Worm (Caenorhabditis elegans) whole organism, L4 larva: ENCODE results near the gene mut-7.

Experiments
- D1046.2 ChIP-seq: fragments of 200-800 bp; sonication (Bioruptor generic); IDR thresholded peaks from 2 replicates; pipeline ENCODE4 v1.3.6; 2022; ENCODE audit warnings: missing genetic modification characterization, missing compliant biosample characterization
- F10B5.3 ChIP-seq: sonication (generic microtip); optimal IDR thresholded peaks from 2 replicates; lab custom pipeline; 2016; ENCODE audit warnings: mild to moderate bottlenecking, missing genetic modification characterization, missing compliant biosample characterization
- F37D6.2 ChIP-seq: sonication (generic microtip); optimal IDR thresholded peaks from 2 replicates; lab custom pipeline; 2016; ENCODE audit warnings: mild to moderate bottlenecking, missing genetic modification characterization, missing compliant biosample characterization
- F44E2.7 ChIP-seq: fragments of 200-800 bp; sonication (Bioruptor generic); IDR thresholded peaks from 2 replicates; pipeline ENCODE4 v2.1.2; 2022; ENCODE audit warnings: missing genetic modification characterization, missing compliant biosample characterization
- Y48G9A.11 ChIP-seq: fragments of 200-800 bp; sonication (Bioruptor generic); IDR thresholded peaks from 2 replicates; pipeline ENCODE4 v1.3.6; 2022; ENCODE audit warnings: missing genetic modification reagents, missing genetic modification characterization, missing compliant biosample characterization
- aha-1 ChIP-seq: fragments of 150-350 bp; peaks from one replicate; lab custom pipeline; 2014; ENCODE audit warnings: missing biosample characterization, missing genetic modification characterization
- attf-4 ChIP-seq: sonication (generic microtip); optimal IDR thresholded peaks from 3 replicates; lab custom pipeline; 2017; ENCODE audit warnings: missing biosample characterization, missing genetic modification characterization
- ceh-20 ChIP-seq: fragments of 200-800 bp; sonication (Bioruptor generic); IDR thresholded peaks from 2 replicates; pipeline ENCODE4 v1.3.6; 2022; ENCODE audit warnings: missing genetic modification reagents, missing genetic modification characterization, missing compliant biosample characterization
- ceh-28 ChIP-seq: fragments of 150-350 bp; optimal IDR thresholded peaks from 2 replicates; lab custom pipeline; 2014; ENCODE audit warnings: missing biosample characterization, missing genetic modification reagents, missing genetic modification characterization
- ceh-44 ChIP-seq: fragments of 200-800 bp; sonication (Bioruptor generic); IDR thresholded peaks from 2 replicates; pipeline ENCODE4 v1.3.6; 2022; ENCODE audit warnings: missing genetic modification reagents, missing genetic modification characterization, missing compliant biosample characterization
- ceh-82 ChIP-seq: sonication (generic microtip); optimal IDR thresholded peaks from 2 replicates; lab custom pipeline; 2017; ENCODE audit warnings: missing biosample characterization, missing genetic modification characterization
- daf-12 ChIP-seq: fragments of 150-350 bp; optimal IDR thresholded peaks from 2 replicates; lab custom pipeline; 2014; ENCODE audit warnings: missing biosample characterization, missing genetic modification reagents, missing genetic modification characterization
- daf-16 ChIP-seq, 3 experiments: sonication (generic microtip); optimal IDR thresholded peaks; 2 replicates each; lab custom pipeline; 2016 to 2017; ENCODE audit warnings: missing genetic modification characterization in 3 of 3, missing genetic modification reagents in 3 of 3, mild to moderate bottlenecking in 2 of 3, missing compliant biosample characterization in 2 of 3, missing biosample characterization in 1 of 3, moderate library complexity in 1 of 3
- dmd-8 ChIP-seq: fragments of 200-800 bp; sonication (Bioruptor generic); IDR thresholded peaks from 2 replicates; pipeline ENCODE4 v1.3.6; 2022; ENCODE audit warnings: missing genetic modification characterization, missing compliant biosample characterization
- dmd-9 ChIP-seq: fragments of 200-800 bp; sonication (Bioruptor generic); IDR thresholded peaks from 2 replicates; pipeline ENCODE4 v1.3.6; 2022; ENCODE audit warnings: missing genetic modification reagents, missing genetic modification characterization, missing compliant biosample characterization
- dpl-1 ChIP-seq: fragments of 150-350 bp; optimal IDR thresholded peaks from 2 replicates; lab custom pipeline; 2014; ENCODE audit warnings: missing biosample characterization, missing genetic modification reagents, missing genetic modification characterization
- dve-1 ChIP-seq: sonication (generic microtip); optimal IDR thresholded peaks from 2 replicates; lab custom pipeline; 2017; ENCODE audit warnings: antibody characterized with exemption, mild to moderate bottlenecking, missing genetic modification characterization, missing compliant biosample characterization; ENCODE audit not compliant: insufficient read depth
- gei-8 ChIP-seq: fragments of 200-800 bp; sonication (Bioruptor generic); optimal IDR thresholded peaks from 2 replicates; lab custom pipeline; 2018; ENCODE audit warnings: mild to moderate bottlenecking, missing genetic modification characterization, missing compliant biosample characterization
- hlh-11 ChIP-seq: fragments of 200-800 bp; sonication (Bioruptor generic); optimal IDR thresholded peaks from 2 replicates; lab custom pipeline; 2018; ENCODE audit warnings: mild to moderate bottlenecking, missing genetic modification characterization, missing compliant biosample characterization
- jun-1 ChIP-seq: fragments of 150-350 bp; optimal IDR thresholded peaks from 2 replicates; lab custom pipeline; 2014; ENCODE audit warnings: missing biosample characterization, missing genetic modification reagents, missing genetic modification characterization
- lim-7 ChIP-seq: fragments of 200-800 bp; sonication (Bioruptor generic); IDR thresholded peaks from 2 replicates; pipeline ENCODE4 v1.3.6; 2022; ENCODE audit warnings: missing genetic modification characterization, missing compliant biosample characterization
- lin-13 ChIP-seq: fragments of 150-350 bp; optimal IDR thresholded peaks from 2 replicates; lab custom pipeline; 2014; ENCODE audit warnings: missing biosample characterization, missing genetic modification reagents, missing genetic modification characterization
- lin-39 ChIP-seq: fragments of 150-350 bp; optimal IDR thresholded peaks from 2 replicates; lab custom pipeline; 2014; ENCODE audit warnings: missing biosample characterization, missing genetic modification reagents, missing genetic modification characterization
- lir-3 ChIP-seq: sonication (generic microtip); optimal IDR thresholded peaks from 2 replicates; lab custom pipeline; 2016; ENCODE audit warnings: mild to moderate bottlenecking, missing genetic modification characterization, missing compliant biosample characterization
- lsy-2 ChIP-seq, 2 experiments: fragments of 150-350 bp in 1 of 2; sonication (generic microtip) in 1 of 2; optimal IDR thresholded peaks; 2 replicates each; lab custom pipeline; 2014 to 2017; ENCODE audit warnings: missing biosample characterization in 2 of 2, missing genetic modification characterization in 2 of 2
- mdl-1 ChIP-seq, 2 experiments: fragments of 150-350 bp in 1 of 2; sonication (generic microtip) in 1 of 2; optimal IDR thresholded peaks; 2 replicates each; lab custom pipeline; 2014 to 2017; ENCODE audit warnings: missing biosample characterization in 2 of 2, missing genetic modification characterization in 2 of 2
- mes-2 ChIP-seq: sonication (generic microtip); optimal IDR thresholded peaks from 2 replicates; lab custom pipeline; 2016; ENCODE audit warnings: missing genotype, mild to moderate bottlenecking, missing genetic modification characterization, missing compliant biosample characterization; ENCODE audit not compliant: poor library complexity, severe bottlenecking
- nhr-10 ChIP-seq: fragments of 150-350 bp; optimal IDR thresholded peaks from 2 replicates; lab custom pipeline; 2014; ENCODE audit warnings: missing biosample characterization, missing genetic modification characterization
- nhr-25 ChIP-seq: sonication (generic microtip); optimal IDR thresholded peaks from 2 replicates; lab custom pipeline; 2017; ENCODE audit warnings: missing genetic modification characterization, mild to moderate bottlenecking, missing compliant biosample characterization, antibody characterized with exemption, moderate library complexity, borderline replicate concordance; ENCODE audit not compliant: insufficient read depth
- nhr-42 ChIP-seq: fragments of 200-800 bp; sonication (Bioruptor generic); IDR thresholded peaks from 2 replicates; pipeline ENCODE4 v1.3.6; 2022; ENCODE audit warnings: missing genetic modification characterization, missing compliant biosample characterization
- nhr-6 ChIP-seq: fragments of 150-350 bp; optimal IDR thresholded peaks from 2 replicates; lab custom pipeline; 2014; ENCODE audit warnings: missing biosample characterization, missing genetic modification characterization
- nhr-76 ChIP-seq: fragments of 150-350 bp; optimal IDR thresholded peaks from 2 replicates; lab custom pipeline; 2014; ENCODE audit warnings: missing biosample characterization, missing genetic modification characterization
- nhr-77 ChIP-seq: fragments of 150-350 bp; optimal IDR thresholded peaks from 2 replicates; lab custom pipeline; 2014; ENCODE audit warnings: missing biosample characterization, missing genetic modification characterization
- pha-4 ChIP-seq, 2 experiments: fragments of 150-350 bp in 1 of 2; fragments of 200-800 bp in 1 of 2; sonication (Bioruptor generic) in 1 of 2; IDR thresholded peaks in 1 of 2; optimal IDR thresholded peaks in 1 of 2; 2 replicates each; pipeline versions ENCODE4 v1.3.6 to Lab custom; 2014 to 2022; ENCODE audit warnings: missing genetic modification characterization in 2 of 2, missing genetic modification reagents in 2 of 2, missing biosample characterization in 1 of 2, missing compliant biosample characterization in 1 of 2
- set-16 ChIP-seq: fragments of 200-800 bp; sonication (Bioruptor generic); IDR thresholded peaks from 2 replicates; pipeline ENCODE4 v1.3.6; 2022; ENCODE audit warnings: missing genetic modification reagents, missing genetic modification characterization, missing compliant biosample characterization
- snpc-1.2 ChIP-seq: fragments of 200-800 bp; sonication (Bioruptor generic); IDR thresholded peaks from 2 replicates; pipeline ENCODE4 v1.3.6; 2022; ENCODE audit warnings: missing genetic modification reagents, missing genetic modification characterization, missing compliant biosample characterization
- snpc-4 ChIP-seq: fragments of 150-350 bp; optimal IDR thresholded peaks from 2 replicates; lab custom pipeline; 2014; ENCODE audit warnings: missing biosample characterization, missing genetic modification characterization
- spr-1 ChIP-seq: sonication (generic microtip); optimal IDR thresholded peaks from 2 replicates; lab custom pipeline; 2016; ENCODE audit warnings: mild to moderate bottlenecking, missing genetic modification characterization, missing compliant biosample characterization
- tag-97 ChIP-seq: fragments of 200-800 bp; sonication (Bioruptor generic); IDR thresholded peaks from 2 replicates; pipeline ENCODE4 v1.3.6; 2022; ENCODE audit warnings: missing genetic modification characterization, missing compliant biosample characterization
- tra-1 ChIP-seq: fragments of 200-800 bp; sonication (Bioruptor generic); IDR thresholded peaks from 2 replicates; pipeline ENCODE4 v1.3.6; 2022; ENCODE audit warnings: missing genetic modification reagents, missing genetic modification characterization, missing compliant biosample characterization
- unc-130 ChIP-seq: sonication (generic microtip); optimal IDR thresholded peaks from 2 replicates; lab custom pipeline; 2016; ENCODE audit warnings: missing genetic modification reagents, missing genetic modification characterization, missing compliant biosample characterization
- unc-62 ChIP-seq, 3 experiments: fragments of 150-350 bp in 1 of 3; sonication (generic microtip); optimal IDR thresholded peaks in 2 of 3; peaks in 1 of 3; 1 replicate in 1 of 3; 2 replicates in 2 of 3; lab custom pipeline; 2014 to 2017; ENCODE audit warnings: missing biosample characterization in 3 of 3, missing genetic modification characterization in 3 of 3, missing genetic modification reagents in 3 of 3, missing genotype in 1 of 3
- vab-7 ChIP-seq: fragments of 200-800 bp; sonication (Bioruptor generic); IDR thresholded peaks from 2 replicates; pipeline ENCODE4 v1.3.6; 2022; ENCODE audit warnings: missing genetic modification reagents, missing genetic modification characterization, missing compliant biosample characterization
- zag-1 ChIP-seq: fragments of 150-350 bp; optimal IDR thresholded peaks from 2 replicates; lab custom pipeline; 2014; ENCODE audit warnings: missing biosample characterization, missing genetic modification characterization
- zip-11 ChIP-seq: fragments of 200-800 bp; sonication (Bioruptor generic); IDR thresholded peaks from 2 replicates; pipeline ENCODE4 v1.3.6; 2022; ENCODE audit warnings: missing genetic modification characterization, missing compliant biosample characterization
- ztf-11 ChIP-seq: fragments of 150-350 bp; optimal IDR thresholded peaks from 2 replicates; lab custom pipeline; 2014; ENCODE audit warnings: missing biosample characterization, missing genetic modification characterization
- ztf-7 ChIP-seq: fragments of 150-350 bp; optimal IDR thresholded peaks from 2 replicates; lab custom pipeline; 2014; ENCODE audit warnings: missing biosample characterization, missing genetic modification characterization

The mut-7 gene

ce11 chrIII:9526851-9527250 is 15.3 kb downstream of the mut-7 start, which contains the start of gene ZK1098.6:
Gene ZK1098.6, plus strand, starts transcription at chrIII:9527151.
- TF ChIP-seq lir-3 = no peak
- TF ChIP-seq lim-7 = no peak
- no peak for TF ChIP-seq unc-130 (GFP tag; lab: Kevin White, UChicago)

ce11 chrIII:9525252-9525651 is 16.9 kb downstream of the mut-7 start, which contains the start of gene trpp-3:
Gene trpp-3, plus strand, starts transcription at chrIII:9525552.
- no peak for TF ChIP-seq jun-1 (tag; lab: Kevin White, UChicago)
- TF ChIP-seq F10B5.3 (tag; lab: Kevin White, UChicago) = no peak
- no peak for TF ChIP-seq daf-12
- no peak for TF ChIP-seq zag-1 (tag; lab: Kevin White, UChicago)

DNA sequence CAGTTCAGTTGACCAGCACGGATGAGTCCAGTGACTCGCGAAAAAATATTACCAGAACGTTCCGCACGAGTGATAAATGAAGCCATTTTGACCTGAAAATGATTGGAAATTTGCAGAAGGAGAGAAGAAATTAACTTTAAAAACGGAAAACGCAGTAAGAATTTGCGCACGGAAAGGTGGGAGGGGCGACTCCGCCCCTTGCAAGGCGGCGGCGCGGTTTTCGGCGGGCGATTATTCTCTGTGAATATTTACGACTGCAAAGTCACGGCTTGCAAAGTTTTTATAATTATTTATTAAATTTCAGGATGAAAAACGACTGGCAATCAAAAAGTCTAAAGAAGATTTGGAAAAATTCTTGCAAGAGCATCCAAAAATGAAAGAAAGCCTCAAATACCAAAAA is 18.6 kb downstream of the mut-7 start, which contains the start of gene mrps-23:
TSS of gene mrps-23 (minus strand) at position 92 of the 400 bp plus-strand sequence.
- TF ChIP-seq tag-97 (GFP tag; lab: Robert Waterston, UW) = no peak
- no peak for TF ChIP-seq daf-16 (GFP tag; optimal IDR thresholded peaks at IDR 0.05; lab: Kevin White, UChicago)
- TF ChIP-seq daf-16 (tag; optimal IDR thresholded peaks at IDR 0.05; lab: Kevin White, UChicago) = peak; percentile 5
- no peak for TF ChIP-seq pha-4 (GFP tag; IDR thresholded peaks at IDR 0.05; lab: Robert Waterston, UW)
- TF ChIP-seq pha-4 (tag; optimal IDR thresholded peaks at IDR 0.05; lab: Kevin White, UChicago) = no peak
- TF ChIP-seq lsy-2 (tag; optimal IDR thresholded peaks at IDR 0.05; lab: Kevin White, UChicago) = peak in 1 of 2 experiments; percentile 42
- no peak for TF ChIP-seq lin-39 (tag; lab: Kevin White, UChicago)
- no peak for TF ChIP-seq ztf-7
- no peak for TF ChIP-seq ceh-28 (tag; lab: Kevin White, UChicago)
- TF ChIP-seq gei-8 (GFP tag; lab: Kevin White, UChicago) = no peak
- TF ChIP-seq unc-62 (GFP tag; optimal IDR thresholded peaks at IDR 0.05 in 1 of 2; lab: Kevin White, UChicago) = no peak
- TF ChIP-seq unc-62 (tag; optimal IDR thresholded peaks at IDR 0.05; lab: Kevin White, UChicago) = no peak
- no peak for TF ChIP-seq nhr-77 (tag; lab: Kevin White, UChicago)
- no peak for TF ChIP-seq mdl-1 (tag; optimal IDR thresholded peaks at IDR 0.05; lab: Kevin White, UChicago)
- no peak for TF ChIP-seq vab-7
- TF ChIP-seq F10B5.3 (tag; lab: Kevin White, UChicago) = no peak
- TF ChIP-seq ceh-44 = no peak
- TF ChIP-seq zip-11 = no peak
- TF ChIP-seq nhr-10 = no peak
- no peak for TF ChIP-seq aha-1
- no peak for TF ChIP-seq nhr-76 (tag; lab: Kevin White, UChicago)
- TF ChIP-seq snpc-4 (tag; lab: Kevin White, UChicago) = no peak
- no peak for TF ChIP-seq tra-1 (GFP tag; lab: Robert Waterston, UW)
- TF ChIP-seq attf-4 (tag; lab: Kevin White, UChicago) = no peak
- TF ChIP-seq F37D6.2 (tag; lab: Kevin White, UChicago) = no peak
- TF ChIP-seq lin-13 = no peak
- TF ChIP-seq ztf-11 = no peak
- peak; percentile 12 for TF ChIP-seq spr-1 (tag; lab: Kevin White, UChicago)
- no peak for TF ChIP-seq dmd-8 (GFP tag; lab: Robert Waterston, UW)
- no peak for TF ChIP-seq dmd-9 (GFP tag; lab: Robert Waterston, UW)
- no peak for TF ChIP-seq set-16
- no peak for TF ChIP-seq D1046.2
- TF ChIP-seq snpc-1.2 (GFP tag; lab: Robert Waterston, UW) = no peak
- peak; percentile 14 for TF ChIP-seq dpl-1 (GFP tag; lab: Kevin White, UChicago)
- TF ChIP-seq F44E2.7 (GFP tag; lab: Robert Waterston, UW) = no peak
- TF ChIP-seq nhr-25 (tag; lab: Kevin White, UChicago) = no peak
- no peak for TF ChIP-seq nhr-42 (GFP tag; lab: Robert Waterston, UW)
- TF ChIP-seq mes-2 (tag; lab: Kevin White, UChicago) = peak; percentile 60
- TF ChIP-seq Y48G9A.11 = no peak
- peak; percentile 11 for TF ChIP-seq dve-1 (tag; lab: Kevin White, UChicago)
- no peak for TF ChIP-seq ceh-20 (GFP tag; lab: Robert Waterston, UW)
- no peak for TF ChIP-seq nhr-6 (tag; lab: Kevin White, UChicago)
- peak; percentile 4 for TF ChIP-seq hlh-11 (tag; lab: Kevin White, UChicago)
- TF ChIP-seq ceh-82 (tag; lab: Kevin White, UChicago) = no peak
